Fruit fly (Drosophila melanogaster) whole organism, pupa: ENCODE measurements around the gene CG31104.

Experiments
- CG10348 ChIP-seq: fragments of 200-800 bp; sonication (Bioruptor generic); IDR thresholded peaks from 2 replicates; pipeline ENCODE4 v1.3.6; 2022; ENCODE audit warnings: missing biosample characterization, missing genetic modification characterization
- CG34367 ChIP-seq: fragments of 200-800 bp; sonication (Bioruptor generic); optimal IDR thresholded peaks from 2 replicates; lab custom pipeline; 2018; ENCODE audit warnings: missing biosample characterization, mild to moderate bottlenecking, missing genetic modification characterization
- CG4496 ChIP-seq: fragments of 200-800 bp; sonication (Bioruptor generic); IDR thresholded peaks from 3 replicates; pipeline ENCODE4 v1.3.6; 2022; ENCODE audit warnings: missing biosample characterization, missing genetic modification characterization
- CG8301 ChIP-seq: fragments of 200-800 bp; sonication (Bioruptor generic); optimal IDR thresholded peaks from 2 replicates; lab custom pipeline; 2018; ENCODE audit warnings: missing biosample characterization, mild to moderate bottlenecking, missing genetic modification characterization
- CG9948 ChIP-seq: fragments of 200-800 bp; sonication (Bioruptor generic); optimal IDR thresholded peaks from 2 replicates; lab custom pipeline; 2018; ENCODE audit warnings: missing biosample characterization, mild to moderate bottlenecking, missing genetic modification characterization, moderate library complexity
- Ets98B ChIP-seq: fragments of 200-800 bp; sonication (Bioruptor generic); IDR thresholded peaks from 2 replicates; pipeline ENCODE4 v1.3.6; 2022; ENCODE audit warnings: missing biosample characterization, missing genetic modification characterization
- Snoo ChIP-seq: fragments of 200-800 bp; sonication (Bioruptor generic); optimal IDR thresholded peaks from 3 replicates; lab custom pipeline; 2017; ENCODE audit warnings: missing biosample characterization, mild to moderate bottlenecking, missing genetic modification characterization, inconsistent platforms

DNA sequence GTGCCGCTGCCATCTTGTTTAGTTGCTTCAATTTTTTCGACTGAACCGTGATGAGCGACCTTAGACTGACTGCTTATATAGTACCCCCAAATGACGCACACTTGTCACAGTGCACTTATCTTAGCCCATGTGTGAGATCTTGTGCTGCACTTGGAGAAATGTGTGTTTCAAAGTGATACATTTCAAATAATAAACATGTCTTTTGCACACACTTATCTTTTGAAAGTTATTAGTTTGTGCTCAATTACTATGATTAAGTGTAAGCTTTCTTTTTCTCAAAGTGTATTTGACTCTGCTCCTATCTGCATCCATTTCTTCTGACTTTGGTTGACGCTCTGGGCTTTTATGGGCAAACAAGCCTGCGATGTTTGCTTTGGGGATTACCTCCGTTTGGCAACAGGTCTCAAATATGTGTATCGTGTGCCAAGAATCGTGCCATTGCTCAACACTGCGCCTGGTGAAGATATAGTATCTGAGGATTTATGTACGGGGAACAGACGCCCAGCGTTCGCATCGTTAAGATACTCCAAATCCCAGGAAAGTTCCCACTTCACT is 5.4 kb upstream of the CG31104 start, which contains the start of gene CG10514:
- no peak for TF ChIP-seq CG34367 (tag; lab: Kevin White, UChicago)
- no peak for TF ChIP-seq CG10348
- no peak for TF ChIP-seq CG9948 (tag; lab: Kevin White, UChicago)
- TF ChIP-seq Ets98B (GFP tag; lab: Robert Waterston, UW), result no peak
- no peak for TF ChIP-seq CG4496
- TF ChIP-seq Snoo, result no peak
- no peak for TF ChIP-seq CG8301 (tag; lab: Kevin White, UChicago)
